Worm (Caenorhabditis elegans): Measurements from ENCODE around the gene F43B10.1.

DNA sequence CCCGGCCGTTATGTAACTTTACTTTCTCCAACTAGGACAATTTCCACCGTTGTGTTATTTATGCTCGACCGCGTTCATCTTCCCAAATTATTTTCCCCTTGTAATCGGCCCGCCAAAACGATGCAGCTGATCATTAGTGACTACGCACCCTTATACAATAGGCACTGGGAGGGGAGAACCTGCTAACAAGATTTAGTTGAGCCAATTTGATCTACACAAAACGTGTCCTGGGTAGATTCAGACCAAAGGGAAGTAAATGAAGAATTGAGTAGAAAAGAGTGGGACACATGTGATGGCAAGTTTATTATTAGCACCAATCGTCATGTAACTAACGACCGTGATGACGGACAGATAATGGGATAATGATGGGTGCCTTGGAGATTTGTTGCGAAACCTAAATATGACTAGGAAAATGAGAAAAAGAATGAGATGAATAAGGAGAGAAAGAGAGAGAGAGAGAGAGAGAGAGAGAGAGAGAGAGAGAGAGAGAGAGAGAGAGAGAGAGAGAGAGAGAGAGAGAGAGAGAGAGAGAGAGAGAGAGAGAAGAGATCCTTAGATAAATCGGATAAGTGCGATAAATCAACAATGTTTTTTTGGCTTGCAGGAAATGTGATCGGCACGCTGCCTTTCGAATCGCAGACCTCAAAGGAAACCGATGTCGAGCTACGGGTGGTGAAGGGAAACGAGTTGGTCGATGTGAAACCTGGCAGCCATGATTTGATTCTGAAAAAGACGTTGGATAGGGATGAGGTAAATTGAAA lies 66.9 kb downstream of the F43B10.1 start:
- TF ChIP-seq flt-1 (GFP tag; IDR thresholded peaks at IDR 0.05) = no peak
- no peak for TF ChIP-seq T22C8.4 (GFP tag; IDR thresholded peaks at IDR 0.05)
- TF ChIP-seq klf-2 (GFP tag; conservative IDR thresholded peaks at IDR 0.05) = no peak
- no peak for TF ChIP-seq tab-1 (GFP tag; IDR thresholded peaks at IDR 0.05)
- no peak for TF ChIP-seq med-1 (GFP tag; optimal IDR thresholded peaks at IDR 0.05; ENCODE audit: insufficient read depth)
- no peak for TF ChIP-seq ztf-29 (GFP tag; IDR thresholded peaks at IDR 0.05)
- no peak for TF ChIP-seq cog-1 (tag; optimal IDR thresholded peaks at IDR 0.05)
